Worm (Caenorhabditis elegans) whole organism, late embryonic: ENCODE measurements around the gene msp-33.
"Not testable (repeated sequence)": the region's sequence is repeated elsewhere in the genome, so short reads cannot be mapped to it uniquely, and the experiment has no call there.

ENCODE experiments used
- C08G9.2 ChIP-seq: sonication (generic microtip); optimal IDR thresholded peaks from 2 replicates; lab custom pipeline; 2016; ENCODE audit warnings: mild to moderate bottlenecking, missing genetic modification characterization, moderate library complexity, missing compliant biosample characterization
- K09A11.1 ChIP-seq: sonication (generic microtip); optimal IDR thresholded peaks from 2 replicates; lab custom pipeline; 2017; ENCODE audit warnings: antibody characterized with exemption, mild to moderate bottlenecking, missing genetic modification characterization, missing compliant biosample characterization; ENCODE audit not compliant: insufficient read depth
- Y22D7AL.16 ChIP-seq: sonication (generic microtip); optimal IDR thresholded peaks from 2 replicates; lab custom pipeline; 2016; ENCODE audit warnings: missing genetic modification characterization, missing compliant biosample characterization
- ahr-1 ChIP-seq: sonication (generic microtip); optimal IDR thresholded peaks from 2 replicates; lab custom pipeline; 2016; ENCODE audit warnings: missing genetic modification characterization, missing compliant biosample characterization
- ceh-14 ChIP-seq: sonication (generic microtip); optimal IDR thresholded peaks from 2 replicates; lab custom pipeline; 2016; ENCODE audit warnings: missing genotype, missing genetic modification characterization, missing compliant biosample characterization
- ceh-18 ChIP-seq: sonication (generic microtip); optimal IDR thresholded peaks from 2 replicates; lab custom pipeline; 2016; ENCODE audit warnings: missing genetic modification characterization, missing compliant biosample characterization
- ceh-31 ChIP-seq: sonication (generic microtip); optimal IDR thresholded peaks from 2 replicates; lab custom pipeline; 2016; ENCODE audit warnings: missing genetic modification characterization, missing compliant biosample characterization
- ceh-34 ChIP-seq: sonication (generic microtip); optimal IDR thresholded peaks from 2 replicates; lab custom pipeline; 2016; ENCODE audit warnings: mild to moderate bottlenecking, missing genetic modification characterization, missing compliant biosample characterization
- ceh-48 ChIP-seq: sonication (generic microtip); optimal IDR thresholded peaks from 2 replicates; lab custom pipeline; 2016; ENCODE audit warnings: missing genetic modification characterization, inconsistent platforms, missing compliant biosample characterization
- ceh-6 ChIP-seq: fragments of 200-800 bp; sonication (Bioruptor generic); optimal IDR thresholded peaks from 2 replicates; lab custom pipeline; 2018; ENCODE audit warnings: mild to moderate bottlenecking, missing genetic modification characterization, missing compliant biosample characterization
- dmd-4 ChIP-seq: sonication (generic microtip); optimal IDR thresholded peaks from 2 replicates; lab custom pipeline; 2016; ENCODE audit warnings: borderline replicate concordance, missing genetic modification characterization, missing compliant biosample characterization
- elt-2 ChIP-seq: sonication (generic microtip); optimal IDR thresholded peaks from 2 replicates; lab custom pipeline; 2016; ENCODE audit warnings: missing genetic modification reagents, missing genetic modification characterization, missing compliant biosample characterization
- elt-4 ChIP-seq: sonication (generic microtip); optimal IDR thresholded peaks from 2 replicates; lab custom pipeline; 2016; ENCODE audit warnings: missing genetic modification characterization, missing compliant biosample characterization
- gmeb-2 ChIP-seq: sonication (generic microtip); optimal IDR thresholded peaks from 2 replicates; lab custom pipeline; 2016; ENCODE audit warnings: missing genetic modification characterization, inconsistent platforms, missing compliant biosample characterization
- lin-11 ChIP-seq: fragments of 200-800 bp; sonication (Bioruptor generic); optimal IDR thresholded peaks from 2 replicates; lab custom pipeline; 2018; ENCODE audit warnings: mild to moderate bottlenecking, missing genetic modification characterization, missing compliant biosample characterization
- madf-2 ChIP-seq: sonication (generic microtip); optimal IDR thresholded peaks from 2 replicates; lab custom pipeline; 2017; ENCODE audit warnings: missing genetic modification characterization, missing compliant biosample characterization
- npax-4 ChIP-seq: sonication (generic microtip); optimal IDR thresholded peaks from 2 replicates; lab custom pipeline; 2016; ENCODE audit warnings: missing genetic modification characterization, missing compliant biosample characterization
- pax-1 ChIP-seq: fragments of 150-350 bp; optimal IDR thresholded peaks from 2 replicates; lab custom pipeline; 2014; ENCODE audit warnings: missing biosample characterization, missing genetic modification characterization
- pha-4 ChIP-seq: fragments of 150-350 bp; optimal IDR thresholded peaks from 2 replicates; lab custom pipeline; 2018; ENCODE audit warnings: missing biosample characterization, missing genetic modification reagents, missing genetic modification characterization
- ref-2 ChIP-seq: sonication (generic microtip); optimal IDR thresholded peaks from 2 replicates; lab custom pipeline; 2016; ENCODE audit warnings: missing genetic modification characterization, missing compliant biosample characterization
- rnt-1 ChIP-seq: sonication (generic microtip); optimal IDR thresholded peaks from 2 replicates; lab custom pipeline; 2016; ENCODE audit warnings: missing genetic modification characterization, missing compliant biosample characterization
- syd-9 ChIP-seq: sonication (generic microtip); optimal IDR thresholded peaks from 2 replicates; lab custom pipeline; 2016; ENCODE audit warnings: mild to moderate bottlenecking, missing genetic modification characterization, moderate library complexity, missing compliant biosample characterization
- zip-5 ChIP-seq: sonication (generic microtip); optimal IDR thresholded peaks from 2 replicates; lab custom pipeline; 2016; ENCODE audit warnings: missing genetic modification characterization, missing compliant biosample characterization
- ztf-16 ChIP-seq: sonication (generic microtip); optimal IDR thresholded peaks from 2 replicates; lab custom pipeline; 2017; ENCODE audit warnings: missing genetic modification characterization, missing compliant biosample characterization

The msp-33 gene

DNA sequence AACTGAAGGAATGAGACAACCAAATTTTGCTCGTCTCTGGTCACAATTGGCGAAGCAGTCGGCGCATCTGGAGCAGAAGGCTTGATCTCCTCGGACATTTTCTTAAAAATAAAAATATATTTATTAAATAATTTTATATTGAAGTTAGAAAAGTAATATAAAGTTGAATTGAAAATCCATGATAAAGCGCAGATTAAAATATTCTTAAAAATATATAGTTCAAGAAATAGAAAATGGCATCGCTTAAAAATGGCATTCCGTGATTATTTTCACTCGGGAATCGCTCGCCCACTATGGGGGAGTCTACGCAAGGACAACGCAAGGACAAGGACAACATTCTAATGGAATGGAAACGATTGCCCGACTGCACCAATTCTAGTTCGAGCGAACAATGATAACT is 11.2 kb upstream of the msp-33 start, which contains the start of gene sgt-1:
Gene sgt-1 (minus strand): TSS at position 101 of the 400 bp plus-strand sequence.
- TF ChIP-seq syd-9, zip-5, rnt-1 (tag; lab: Kevin White, UChicago): not testable (repeated sequence)
- TF ChIP-seq, all 69 proteins: peak for 0; not testable (repeated sequence) for 69

DNA sequence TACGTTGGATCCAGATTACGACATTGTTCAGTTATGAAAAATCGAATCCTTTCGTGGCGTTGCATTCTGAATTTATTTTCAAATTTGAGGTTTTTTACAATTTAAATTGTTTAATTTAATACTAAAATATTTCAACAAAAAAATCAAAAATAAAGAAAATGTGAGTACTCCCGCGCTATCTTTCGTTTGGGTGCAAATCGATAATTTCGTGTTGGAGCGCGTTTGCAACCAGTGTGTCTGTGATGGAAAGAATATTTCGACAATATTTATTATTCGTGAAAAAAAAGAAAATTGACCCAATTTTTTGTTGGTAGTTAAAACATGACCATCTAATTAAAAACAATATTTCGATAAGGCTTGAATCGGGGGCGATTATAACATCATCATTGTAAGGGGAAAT is 9.5 kb upstream of the msp-33 start, which contains the start of gene R05F9.9:
Gene R05F9.9 (minus strand): TSS at position 66 of the 400 bp plus-strand sequence.
- TF ChIP-seq elt-4 (no peak), elt-2 (peak; percentile 35), ceh-31 (tag; lab: Kevin White, UChicago) (no peak), madf-2 (tag; lab: Kevin White, UChicago) (no peak), ceh-48 (peak; percentile 79), syd-9 (tag; lab: Kevin White, UChicago) (no peak), ref-2 (tag; lab: Kevin White, UChicago) (no peak), ceh-14 (tag; lab: Kevin White, UChicago) (no peak), pha-4 (tag; lab: Kevin White, UChicago) (no peak), lin-11 (tag; lab: Kevin White, UChicago) (no peak), dmd-4 (tag; lab: Kevin White, UChicago) (no peak), Y22D7AL.16 (no peak), rnt-1 (tag; lab: Kevin White, UChicago) (no peak), ceh-34 (tag; lab: Kevin White, UChicago) (no peak), gmeb-2 (no peak)

ce11 chrII:4898529-4898928 is 6.0 kb upstream of the msp-33 start, which contains the start of gene msp-32:
TSS of gene msp-32 (plus strand) at chrII:4898829.
- not testable (repeated sequence) for TF ChIP-seq ceh-34 (tag; lab: Kevin White, UChicago); elt-4; ztf-16

DNA sequence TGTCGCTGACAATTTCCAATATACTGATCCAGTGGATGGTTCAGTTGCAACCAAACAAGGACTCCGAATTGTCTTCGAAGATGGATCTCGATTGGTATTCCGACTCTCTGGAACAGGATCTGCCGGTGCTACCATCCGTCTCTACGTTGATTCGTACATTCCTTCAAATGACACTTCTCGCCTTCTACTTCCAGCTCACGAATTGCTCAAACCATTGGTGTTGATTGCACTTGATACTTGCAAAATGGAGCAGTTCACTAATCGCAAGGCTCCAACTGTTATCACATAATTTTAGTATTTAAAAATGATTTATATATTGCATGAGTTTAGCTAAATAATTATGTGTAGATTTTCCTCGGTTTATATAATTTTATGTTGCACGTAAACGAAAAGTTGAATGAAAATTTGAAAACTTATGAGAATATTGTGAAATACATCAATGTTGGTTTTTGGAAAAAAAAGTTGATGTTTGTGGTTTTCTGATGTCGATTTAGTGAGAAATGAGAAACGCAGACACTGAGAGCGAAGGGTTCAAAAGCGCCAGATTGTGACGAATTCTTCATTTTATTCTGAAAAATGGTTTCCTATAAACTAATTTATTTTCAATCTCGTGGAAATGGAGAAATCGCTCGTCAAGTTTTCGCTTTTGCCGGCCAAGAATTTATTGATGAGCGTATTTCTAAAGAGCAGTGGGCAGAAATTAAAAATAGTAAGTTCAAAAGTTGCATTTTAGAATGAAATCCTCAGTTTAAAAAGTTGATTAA is 1.3 kb downstream of the msp-33 start, which contains the start of gene gst-9:
Gene gst-9 (plus strand): TSS at position 574 of the 764 bp plus-strand sequence.
- TF ChIP-seq ceh-6 (no peak), npax-4 (no peak), ahr-1 (tag; lab: Kevin White, UChicago) (no peak)
- TF ChIP-seq, all 69 proteins: peak for 0

DNA sequence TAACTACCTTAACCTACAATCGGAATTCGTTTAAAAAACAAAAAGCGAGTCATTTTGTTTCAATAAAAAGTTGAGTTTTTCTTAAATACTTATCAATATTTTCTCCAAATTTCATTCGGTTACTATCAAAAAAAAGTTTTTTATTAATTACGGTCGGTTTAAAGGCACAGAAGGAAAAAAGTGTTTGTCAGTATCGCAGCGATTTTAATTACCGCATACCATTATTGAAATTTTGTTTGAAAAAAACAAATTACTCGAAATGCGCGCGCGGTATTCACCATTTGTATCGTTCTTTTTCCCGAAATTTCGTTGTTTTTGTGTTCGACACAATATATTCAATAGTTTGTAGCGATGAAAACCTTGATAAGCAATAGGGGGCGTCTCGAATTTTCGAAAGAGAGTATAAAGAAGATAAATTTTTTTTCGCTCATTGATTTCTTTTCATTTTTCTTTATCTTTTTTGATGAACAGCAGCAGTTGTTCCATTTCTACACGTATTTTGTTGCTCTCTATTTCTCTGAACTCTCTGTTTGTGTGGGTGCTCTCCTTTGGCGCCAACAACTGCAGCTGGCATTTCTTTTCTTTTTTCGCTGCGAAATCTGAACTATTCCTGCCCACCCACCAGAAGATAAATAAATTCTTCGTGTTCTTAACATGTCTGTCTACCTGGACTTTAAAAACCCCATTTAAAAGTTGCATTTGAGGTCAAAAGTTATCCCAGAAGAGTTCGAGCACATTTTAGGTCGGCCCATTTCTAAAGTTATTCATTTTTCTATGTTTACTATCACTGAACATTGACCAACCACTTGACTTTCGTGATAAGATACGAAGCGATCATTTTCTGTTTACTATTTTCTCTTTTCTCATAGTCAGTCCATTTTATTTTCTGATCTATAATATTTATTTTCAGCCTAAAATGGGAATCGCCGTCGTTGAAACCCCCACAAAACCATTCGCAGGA is 3.7 kb downstream of the msp-33 start, which contains the start of gene pgm-1:
Gene pgm-1 (plus strand): TSS at position 911 of the 961 bp plus-strand sequence.
- TF ChIP-seq elt-2: peak; percentile 45
- peak; percentile 50 for TF ChIP-seq ceh-18 (tag; lab: Kevin White, UChicago)
- no peak for TF ChIP-seq C08G9.2 (tag; lab: Kevin White, UChicago)

ce11 chrII:4885976-4886375 is 6.5 kb downstream of the msp-33 start, which contains the start of gene R05F9.7:
TSS of gene R05F9.7 (plus strand) at chrII:4886276.
- no peak for TF ChIP-seq pax-1 (tag; lab: Kevin White, UChicago)
- no peak for TF ChIP-seq K09A11.1 (tag; lab: Kevin White, UChicago)

- no peak for TF ChIP-seq ceh-18 (tag; lab: Kevin White, UChicago)
- TF ChIP-seq, all 69 proteins: peak for 0
Measured at ce11 chrII:4884403-4884802, 8.1 kb downstream of the msp-33 start.
